Worm (Caenorhabditis elegans) whole organism, late embryonic: ENCODE data around the gene hil-1.

ENCODE experiments used
- C38D4.7 ChIP-seq: fragments of 200-800 bp; sonication (Bioruptor generic); optimal IDR thresholded peaks from 2 replicates; lab custom pipeline; 2018; ENCODE audit warnings: mild to moderate bottlenecking, missing genetic modification characterization, moderate library complexity, missing compliant biosample characterization
- F13H6.1 ChIP-seq: sonication (generic microtip); optimal IDR thresholded peaks from 2 replicates; lab custom pipeline; 2016; ENCODE audit warnings: missing genetic modification characterization, missing compliant biosample characterization
- K09A11.1 ChIP-seq: sonication (generic microtip); optimal IDR thresholded peaks from 2 replicates; lab custom pipeline; 2017; ENCODE audit warnings: antibody characterized with exemption, mild to moderate bottlenecking, missing genetic modification characterization, missing compliant biosample characterization; ENCODE audit not compliant: insufficient read depth
- T23F11.4 ChIP-seq: fragments of 200-800 bp; sonication (Bioruptor generic); optimal IDR thresholded peaks from 2 replicates; lab custom pipeline; 2018; ENCODE audit warnings: mild to moderate bottlenecking, missing genetic modification characterization, missing compliant biosample characterization
- ceh-14 ChIP-seq: sonication (generic microtip); optimal IDR thresholded peaks from 2 replicates; lab custom pipeline; 2016; ENCODE audit warnings: missing genotype, missing genetic modification characterization, missing compliant biosample characterization
- ceh-18 ChIP-seq: sonication (generic microtip); optimal IDR thresholded peaks from 2 replicates; lab custom pipeline; 2016; ENCODE audit warnings: missing genetic modification characterization, missing compliant biosample characterization
- ceh-19 ChIP-seq: fragments of 200-800 bp; sonication (Bioruptor generic); optimal IDR thresholded peaks from 2 replicates; lab custom pipeline; 2018; ENCODE audit warnings: mild to moderate bottlenecking, missing genetic modification characterization, missing compliant biosample characterization
- ceh-2 ChIP-seq: sonication (generic microtip); optimal IDR thresholded peaks from 2 replicates; lab custom pipeline; 2016; ENCODE audit warnings: missing genotype, missing genetic modification characterization, missing compliant biosample characterization
- ceh-22 ChIP-seq: sonication (generic microtip); optimal IDR thresholded peaks from 2 replicates; lab custom pipeline; 2017; ENCODE audit warnings: missing biosample characterization, missing genetic modification characterization
- ceh-30 ChIP-seq: fragments of 150-350 bp; optimal IDR thresholded peaks from 2 replicates; lab custom pipeline; 2014; ENCODE audit warnings: missing biosample characterization, missing genetic modification characterization
- ceh-45 ChIP-seq: fragments of 200-800 bp; sonication (Bioruptor generic); IDR thresholded peaks from 2 replicates; pipeline ENCODE4 v1.3.6; 2022; ENCODE audit warnings: missing genetic modification reagents, missing genetic modification characterization, missing compliant biosample characterization
- ceh-48 ChIP-seq: sonication (generic microtip); optimal IDR thresholded peaks from 2 replicates; lab custom pipeline; 2016; ENCODE audit warnings: missing genetic modification characterization, inconsistent platforms, missing compliant biosample characterization
- dve-1 ChIP-seq: sonication (generic microtip); optimal IDR thresholded peaks from 2 replicates; lab custom pipeline; 2017; ENCODE audit warnings: antibody characterized with exemption, mild to moderate bottlenecking, missing genetic modification characterization, missing compliant biosample characterization
- elt-2 ChIP-seq: sonication (generic microtip); optimal IDR thresholded peaks from 2 replicates; lab custom pipeline; 2016; ENCODE audit warnings: missing genetic modification reagents, missing genetic modification characterization, missing compliant biosample characterization
- elt-4 ChIP-seq: sonication (generic microtip); optimal IDR thresholded peaks from 2 replicates; lab custom pipeline; 2016; ENCODE audit warnings: missing genetic modification characterization, missing compliant biosample characterization
- ets-4 ChIP-seq: sonication (generic microtip); optimal IDR thresholded peaks from 2 replicates; lab custom pipeline; 2016; ENCODE audit warnings: missing genetic modification characterization, missing compliant biosample characterization
- fax-1 ChIP-seq: sonication (generic microtip); optimal IDR thresholded peaks from 2 replicates; lab custom pipeline; 2016; ENCODE audit warnings: missing genotype, missing genetic modification characterization, missing compliant biosample characterization
- gmeb-2 ChIP-seq: sonication (generic microtip); optimal IDR thresholded peaks from 2 replicates; lab custom pipeline; 2016; ENCODE audit warnings: missing genetic modification characterization, inconsistent platforms, missing compliant biosample characterization
- hlh-8 ChIP-seq: sonication (generic microtip); optimal IDR thresholded peaks from 2 replicates; lab custom pipeline; 2016; ENCODE audit warnings: missing genotype, missing genetic modification characterization, missing compliant biosample characterization
- lim-6 ChIP-seq: sonication (generic microtip); optimal IDR thresholded peaks from 2 replicates; lab custom pipeline; 2016; ENCODE audit warnings: missing genetic modification characterization, missing compliant biosample characterization
- nfya-1 ChIP-seq: sonication (generic microtip); optimal IDR thresholded peaks from 2 replicates; lab custom pipeline; 2017; ENCODE audit warnings: missing genetic modification characterization, mild to moderate bottlenecking, missing compliant biosample characterization, antibody characterized with exemption, moderate library complexity
- nhr-11 ChIP-seq: fragments of 150-350 bp; optimal IDR thresholded peaks from 2 replicates; lab custom pipeline; 2014; ENCODE audit warnings: missing biosample characterization, missing genetic modification characterization
- npax-4 ChIP-seq: sonication (generic microtip); optimal IDR thresholded peaks from 2 replicates; lab custom pipeline; 2016; ENCODE audit warnings: missing genetic modification characterization, missing compliant biosample characterization
- odd-2 ChIP-seq: sonication (generic microtip); optimal IDR thresholded peaks from 2 replicates; lab custom pipeline; 2017; ENCODE audit warnings: antibody characterized with exemption, mild to moderate bottlenecking, missing genetic modification characterization, missing compliant biosample characterization
- pag-3 ChIP-seq: sonication (generic microtip); optimal IDR thresholded peaks from 2 replicates; lab custom pipeline; 2016; ENCODE audit warnings: missing compliant biosample characterization, missing genetic modification characterization, borderline replicate concordance
- pax-1 ChIP-seq: fragments of 150-350 bp; optimal IDR thresholded peaks from 2 replicates; lab custom pipeline; 2014; ENCODE audit warnings: missing biosample characterization, missing genetic modification characterization
- pha-2 ChIP-seq: sonication (generic microtip); optimal IDR thresholded peaks from 2 replicates; lab custom pipeline; 2017; ENCODE audit warnings: mild to moderate bottlenecking, missing genetic modification characterization, missing compliant biosample characterization
- pha-4 ChIP-seq: fragments of 150-350 bp; optimal IDR thresholded peaks from 2 replicates; lab custom pipeline; 2018; ENCODE audit warnings: missing biosample characterization, missing genetic modification reagents, missing genetic modification characterization
- pros-1 ChIP-seq: fragments of 150-350 bp; optimal IDR thresholded peaks from 2 replicates; lab custom pipeline; 2014; ENCODE audit warnings: missing biosample characterization, missing genetic modification reagents, missing genetic modification characterization
- ref-2 ChIP-seq: sonication (generic microtip); optimal IDR thresholded peaks from 2 replicates; lab custom pipeline; 2016; ENCODE audit warnings: missing genetic modification characterization, missing compliant biosample characterization
- rnt-1 ChIP-seq: sonication (generic microtip); optimal IDR thresholded peaks from 2 replicates; lab custom pipeline; 2016; ENCODE audit warnings: missing genetic modification characterization, missing compliant biosample characterization
- sox-2 ChIP-seq: fragments of 200-800 bp; sonication (Bioruptor generic); IDR thresholded peaks from 2 replicates; pipeline ENCODE4 v1.3.6; 2022; ENCODE audit warnings: missing genetic modification reagents, missing genetic modification characterization, missing compliant biosample characterization
- sox-4 ChIP-seq: sonication (generic microtip); optimal IDR thresholded peaks from 2 replicates; lab custom pipeline; 2017; ENCODE audit warnings: mild to moderate bottlenecking, missing genetic modification characterization, inconsistent platforms, missing compliant biosample characterization
- tbx-7 ChIP-seq: sonication (generic microtip); optimal IDR thresholded peaks from 2 replicates; lab custom pipeline; 2016; ENCODE audit warnings: missing genotype, missing genetic modification characterization, missing compliant biosample characterization
- unc-3 ChIP-seq, 2 experiments: fragments of 200-800 bp in 1 of 2; sonication (Bioruptor generic) in 1 of 2; sonication (generic microtip) in 1 of 2; conservative IDR thresholded peaks in 1 of 2; optimal IDR thresholded peaks in 1 of 2; 2 replicates each; pipeline versions ENCODE4 v1.3.6 to Lab custom; 2016 to 2022; ENCODE audit warnings: missing compliant biosample characterization in 2 of 2, missing genetic modification characterization in 2 of 2, missing genetic modification reagents in 1 of 2
- unc-86 ChIP-seq: sonication (generic microtip); optimal IDR thresholded peaks from 2 replicates; lab custom pipeline; 2016; ENCODE audit warnings: missing genetic modification characterization, missing compliant biosample characterization
- zip-5 ChIP-seq: sonication (generic microtip); optimal IDR thresholded peaks from 2 replicates; lab custom pipeline; 2016; ENCODE audit warnings: missing genetic modification characterization, missing compliant biosample characterization
- ztf-16 ChIP-seq: sonication (generic microtip); optimal IDR thresholded peaks from 2 replicates; lab custom pipeline; 2017; ENCODE audit warnings: missing genetic modification characterization, missing compliant biosample characterization

Gene hil-1

ce11 chrV:14910758-14911157 lies 38.8 kb upstream of the hil-1 start:
- TF ChIP-seq npax-4 (tag; lab: Kevin White, UChicago) (no peak), unc-86 (tag; lab: Kevin White, UChicago) (no peak), F13H6.1 (tag; lab: Kevin White, UChicago) (no peak), elt-4 (tag; lab: Kevin White, UChicago) (no peak), ceh-2 (no peak), unc-3 (GFP tag; conservative IDR thresholded peaks at IDR 0.05; lab: Robert Waterston, UW) (no peak), unc-3 (tag; optimal IDR thresholded peaks at IDR 0.05; lab: Kevin White, UChicago) (no peak), pha-4 (tag; lab: Kevin White, UChicago) (no peak), sox-2 (no peak), ceh-14 (tag; lab: Kevin White, UChicago) (no peak), pax-1 (no peak), ceh-30 (tag; lab: Kevin White, UChicago) (no peak), nfya-1 (tag; lab: Kevin White, UChicago) (no peak), T23F11.4 (GFP tag; lab: Kevin White, UChicago) (no peak), C38D4.7 (GFP tag; lab: Kevin White, UChicago) (no peak), dve-1 (tag; lab: Kevin White, UChicago) (no peak), K09A11.1 (no peak), hlh-8 (no peak), elt-2 (tag; lab: Kevin White, UChicago) (no peak), rnt-1 (tag; lab: Kevin White, UChicago) (no peak), sox-4 (tag; lab: Kevin White, UChicago) (no peak)

DNA sequence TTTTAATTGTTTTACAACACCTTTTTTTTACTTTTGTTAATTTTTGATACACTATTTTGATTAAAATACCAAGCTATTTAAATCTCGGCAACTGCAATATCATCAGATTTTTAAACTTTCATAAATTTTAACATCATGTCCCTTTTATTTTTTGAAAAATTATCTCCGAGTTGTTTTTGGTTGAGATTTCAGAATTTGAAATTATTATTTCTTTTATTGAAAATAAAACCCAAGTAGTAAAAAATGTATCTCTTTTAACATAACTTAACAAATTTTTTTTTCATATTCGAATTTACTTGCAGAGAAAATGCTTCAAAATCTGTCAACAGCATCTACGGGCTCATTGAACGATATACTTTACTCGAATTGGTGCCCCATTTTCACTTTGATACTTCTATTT lies 34.0 kb upstream of the hil-1 start, which contains the start of gene H12D21.11:
Gene H12D21.11, plus strand, starts transcription at position 301 of the 400 bp plus-strand sequence.
- no peak for TF ChIP-seq unc-3 (GFP tag; conservative IDR thresholded peaks at IDR 0.05; lab: Robert Waterston, UW)
- TF ChIP-seq unc-3 (tag; optimal IDR thresholded peaks at IDR 0.05; lab: Kevin White, UChicago): no peak
- no peak for TF ChIP-seq elt-4 (tag; lab: Kevin White, UChicago)
- no peak for TF ChIP-seq odd-2 (tag; lab: Kevin White, UChicago)
- TF ChIP-seq ztf-16: no peak
- TF ChIP-seq fax-1 (tag; lab: Kevin White, UChicago): no peak
- no peak for TF ChIP-seq unc-86 (tag; lab: Kevin White, UChicago)
- TF ChIP-seq sox-4 (tag; lab: Kevin White, UChicago): no peak
- no peak for TF ChIP-seq pros-1
- TF ChIP-seq ceh-48: no peak
- no peak for TF ChIP-seq rnt-1 (tag; lab: Kevin White, UChicago)
- no peak for TF ChIP-seq pha-2 (tag; lab: Kevin White, UChicago)
- TF ChIP-seq nhr-11 (tag; lab: Kevin White, UChicago): no peak
- no peak for TF ChIP-seq pag-3 (tag; lab: Kevin White, UChicago)
- no peak for TF ChIP-seq ceh-2
- TF ChIP-seq ceh-18 (tag; lab: Kevin White, UChicago): no peak
- TF ChIP-seq tbx-7 (tag; lab: Kevin White, UChicago): no peak
- TF ChIP-seq lim-6 (tag; lab: Kevin White, UChicago): no peak
- no peak for TF ChIP-seq gmeb-2 (tag; lab: Kevin White, UChicago)
- no peak for TF ChIP-seq ref-2 (tag; lab: Kevin White, UChicago)

- no peak for TF ChIP-seq ets-4 (tag; lab: Kevin White, UChicago)
- no peak for TF ChIP-seq zip-5
- TF ChIP-seq elt-4 (tag; lab: Kevin White, UChicago): no peak
- no peak for TF ChIP-seq ceh-22 (tag; lab: Kevin White, UChicago)
- no peak for TF ChIP-seq ceh-45 (GFP tag; lab: Robert Waterston, UW)
- no peak for TF ChIP-seq ceh-19 (GFP tag; lab: Kevin White, UChicago)
- TF ChIP-seq T23F11.4 (GFP tag; lab: Kevin White, UChicago): no peak
Observed at ce11 chrV:14921509-14921908, 28.1 kb upstream of the hil-1 start, which contains the start of gene zmp-4. zmp-4 (minus strand) TSS chrV:14921609.
